Fruit fly (Drosophila melanogaster) whole organism, embryonic: Measurements from ENCODE around the gene atl.
A peak's percentile ranks its signal among the peaks of the same experiment; 100 is the strongest.

Source experiments
- Bgb ChIP-seq: fragments of 200-800 bp; sonication (Bioruptor generic); IDR thresholded peaks from 2 replicates; pipeline ENCODE4 v1.3.6; 2022; ENCODE audit warnings: missing biosample characterization, missing genetic modification characterization; ENCODE audit not compliant: partially characterized antibody
- CG10462 ChIP-seq: fragments of 200-800 bp; sonication (Bioruptor generic); optimal IDR thresholded peaks from 2 replicates; lab custom pipeline; 2016; ENCODE audit warnings: missing biosample characterization, missing genetic modification characterization
- CG10543 ChIP-seq: fragments of 200-800 bp; sonication (Bioruptor generic); optimal IDR thresholded peaks from 3 replicates; lab custom pipeline; 2017; ENCODE audit warnings: missing biosample characterization, mild to moderate bottlenecking, missing genetic modification characterization, moderate library complexity
- CG10959 ChIP-seq: fragments of 200-800 bp; sonication (Bioruptor generic); IDR thresholded peaks from 2 replicates; pipeline ENCODE4 v1.3.6; 2022; ENCODE audit warnings: missing biosample characterization, missing genetic modification characterization
- CG12219 ChIP-seq: fragments of 200-800 bp; sonication (Bioruptor generic); optimal IDR thresholded peaks from 3 replicates; lab custom pipeline; 2018; ENCODE audit warnings: missing biosample characterization, mild to moderate bottlenecking, missing genetic modification characterization
- CG12744 ChIP-seq: fragments of 200-800 bp; sonication (Bioruptor generic); optimal IDR thresholded peaks from 2 replicates; lab custom pipeline; 2016; ENCODE audit warnings: missing biosample characterization, missing genetic modification characterization
- CG13287 ChIP-seq: fragments of 200-800 bp; sonication (Bioruptor generic); IDR thresholded peaks from 2 replicates; pipeline ENCODE4 v1.3.6; 2022; ENCODE audit warnings: missing biosample characterization, missing genetic modification characterization; ENCODE audit not compliant: partially characterized antibody
- CG13894 ChIP-seq: fragments of 200-800 bp; sonication (Bioruptor generic); optimal IDR thresholded peaks from 3 replicates; lab custom pipeline; 2018; ENCODE audit warnings: missing biosample characterization, mild to moderate bottlenecking, missing genetic modification characterization, moderate library complexity
- CG14050 ChIP-seq: fragments of 200-800 bp; sonication (Bioruptor generic); IDR thresholded peaks from 3 replicates; pipeline ENCODE4 v1.3.6; 2022; ENCODE audit warnings: missing biosample characterization, missing genetic modification characterization
- CG15479 ChIP-seq: fragments of 200-800 bp; sonication (Bioruptor generic); optimal IDR thresholded peaks from 3 replicates; lab custom pipeline; 2019; ENCODE audit warnings: missing biosample characterization, mild to moderate bottlenecking, missing genetic modification characterization, moderate library complexity
- CG16779 ChIP-seq: fragments of 200-800 bp; sonication (Bioruptor generic); IDR thresholded peaks from 2 replicates; pipeline ENCODE4 v1.3.6; 2022; ENCODE audit warnings: missing biosample characterization, missing genetic modification characterization
- CG2875 ChIP-seq: fragments of 200-800 bp; sonication (Bioruptor generic); optimal IDR thresholded peaks from 2 replicates; lab custom pipeline; 2017; ENCODE audit warnings: missing biosample characterization, mild to moderate bottlenecking, missing genetic modification characterization, missing genetic modification reagents
- CG34376 ChIP-seq: fragments of 200-800 bp; sonication (Bioruptor generic); optimal IDR thresholded peaks from 2 replicates; lab custom pipeline; 2018; ENCODE audit warnings: missing biosample characterization, mild to moderate bottlenecking, missing genetic modification characterization
- CG7786 ChIP-seq: fragments of 200-800 bp; sonication (Bioruptor generic); optimal IDR thresholded peaks from 2 replicates; lab custom pipeline; 2016; ENCODE audit warnings: missing biosample characterization, missing genetic modification characterization
- CG8478 ChIP-seq: fragments of >200 bp; optimal IDR thresholded peaks from 2 replicates; lab custom pipeline; 2018
- D ChIP-seq, 2 experiments: fragments of 200-800 bp in 1 of 2; fragments of >200 bp in 1 of 2; sonication (Bioruptor generic) in 1 of 2; optimal IDR thresholded peaks; 2 replicates in 1 of 2; 3 replicates in 1 of 2; lab custom pipeline; 2017; ENCODE audit warnings: mild to moderate bottlenecking in 1 of 2, missing biosample characterization in 1 of 2, missing genetic modification characterization in 1 of 2, missing genetic modification reagents in 1 of 2
- D19A ChIP-seq: fragments of 200-800 bp; optimal IDR thresholded peaks from 3 replicates; lab custom pipeline; 2019; ENCODE audit warnings: missing biosample characterization, mild to moderate bottlenecking, missing genetic modification characterization, moderate library complexity
- Dbx ChIP-seq: fragments of 200-800 bp; sonication (Bioruptor generic); IDR thresholded peaks from 3 replicates; pipeline ENCODE4 v1.3.6; 2022; ENCODE audit warnings: missing biosample characterization, missing genetic modification characterization
- Deaf1 ChIP-seq: fragments of 200-800 bp; optimal IDR thresholded peaks from 3 replicates; lab custom pipeline; 2019; ENCODE audit warnings: missing biosample characterization, mild to moderate bottlenecking, missing genetic modification characterization, moderate library complexity
- Ets65A ChIP-seq: fragments of 200-800 bp; sonication (Bioruptor generic); peaks from one replicate; lab custom pipeline; 2016; ENCODE audit warnings: missing biosample characterization, missing genetic modification characterization
- HLH3B ChIP-seq: fragments of 200-800 bp; sonication (Bioruptor generic); IDR thresholded peaks from 2 replicates; pipeline ENCODE4 v1.3.6; 2022; ENCODE audit warnings: missing biosample characterization, missing genetic modification characterization
- Max ChIP-seq: fragments of 200-800 bp; sonication (Bioruptor generic); optimal IDR thresholded peaks from 2 replicates; lab custom pipeline; 2016; ENCODE audit warnings: missing biosample characterization, mild to moderate bottlenecking, missing genetic modification characterization
- Med ChIP-seq: fragments of 200-800 bp; sonication (Bioruptor generic); peaks from one replicate; lab custom pipeline; 2016; ENCODE audit warnings: missing biosample characterization, missing genetic modification characterization, mild to moderate bottlenecking, inconsistent platforms, moderate library complexity
- NK7.1 ChIP-seq: fragments of 200-800 bp; sonication (Bioruptor generic); optimal IDR thresholded peaks from 3 replicates; lab custom pipeline; 2016; ENCODE audit warnings: missing biosample characterization, missing genetic modification characterization
- Nf-YB ChIP-seq: fragments of 200-800 bp; sonication (Bioruptor generic); optimal IDR thresholded peaks from 3 replicates; lab custom pipeline; 2019; ENCODE audit warnings: missing biosample characterization, mild to moderate bottlenecking, missing genetic modification characterization, moderate library complexity
- Poxn ChIP-seq: fragments of 200-800 bp; sonication (Bioruptor generic); IDR thresholded peaks from 2 replicates; pipeline ENCODE4 v1.3.6; 2022; ENCODE audit warnings: missing biosample characterization, missing genetic modification characterization
- Ssrp ChIP-seq: fragments of 200-800 bp; sonication (Bioruptor generic); optimal IDR thresholded peaks from 2 replicates; lab custom pipeline; 2018; ENCODE audit warnings: missing biosample characterization, mild to moderate bottlenecking, missing genetic modification characterization, moderate library complexity
- Stat92E ChIP-seq, 3 experiments: fragments of >200 bp in 2 of 3; fragments of 200-800 bp in 1 of 3; sonication (Bioruptor generic) in 1 of 3; optimal IDR thresholded peaks; 2 replicates each; lab custom pipeline; 2017 to 2019; ENCODE audit warnings: missing biosample characterization in 3 of 3, missing genetic modification characterization in 3 of 3, mild to moderate bottlenecking in 1 of 3, moderate library complexity in 1 of 3
- Xrp1 ChIP-seq: fragments of 200-800 bp; sonication (Bioruptor generic); IDR thresholded peaks from 2 replicates; pipeline ENCODE4 v1.3.6; 2022; ENCODE audit warnings: missing biosample characterization, missing genetic modification characterization
- abd-A ChIP-seq: fragments of 200-800 bp; sonication (Bioruptor generic); optimal IDR thresholded peaks from 3 replicates; lab custom pipeline; 2019; ENCODE audit warnings: missing biosample characterization, mild to moderate bottlenecking, missing genetic modification characterization, moderate library complexity
- amos ChIP-seq: fragments of 200-800 bp; sonication (Bioruptor generic); IDR thresholded peaks from 2 replicates; pipeline ENCODE4 v1.3.6; 2022; ENCODE audit warnings: missing biosample characterization, missing genetic modification characterization; ENCODE audit not compliant: partially characterized antibody
- ash1 ChIP-seq: fragments of 200-800 bp; sonication (Bioruptor generic); optimal IDR thresholded peaks from 2 replicates; lab custom pipeline; 2018; ENCODE audit warnings: missing biosample characterization, mild to moderate bottlenecking, missing genetic modification characterization
- bbx ChIP-seq: fragments of 200-800 bp; sonication (Bioruptor generic); IDR thresholded peaks from 2 replicates; pipeline ENCODE4 v1.3.6; 2022; ENCODE audit warnings: missing biosample characterization, missing genetic modification characterization; ENCODE audit not compliant: partially characterized antibody
- bigmax ChIP-seq: fragments of 200-800 bp; sonication (Bioruptor generic); optimal IDR thresholded peaks from 2 replicates; lab custom pipeline; 2018; ENCODE audit warnings: missing biosample characterization, mild to moderate bottlenecking, missing genetic modification characterization
- dan ChIP-seq: fragments of 200-800 bp; sonication (Bioruptor generic); IDR thresholded peaks from 2 replicates; pipeline ENCODE4 v1.3.6; 2022; ENCODE audit warnings: missing biosample characterization, missing genetic modification characterization
- ewg ChIP-seq: fragments of 200-800 bp; sonication (Bioruptor generic); optimal IDR thresholded peaks from 3 replicates; lab custom pipeline; 2017; ENCODE audit warnings: mild to moderate bottlenecking, missing biosample characterization, missing genetic modification reagents, missing genetic modification characterization
- gcm ChIP-seq: fragments of 200-800 bp; sonication (Bioruptor generic); optimal IDR thresholded peaks from 2 replicates; lab custom pipeline; 2019; ENCODE audit warnings: missing biosample characterization, mild to moderate bottlenecking, missing genetic modification characterization, moderate library complexity
- gcm2 ChIP-seq: fragments of 200-800 bp; sonication (Bioruptor generic); optimal IDR thresholded peaks from 2 replicates; lab custom pipeline; 2016; ENCODE audit warnings: missing biosample characterization, missing genetic modification characterization
- gem ChIP-seq: fragments of 200-800 bp; sonication (Bioruptor generic); optimal IDR thresholded peaks from 2 replicates; lab custom pipeline; 2019; ENCODE audit warnings: missing biosample characterization, mild to moderate bottlenecking, missing genetic modification characterization, moderate library complexity
- nau ChIP-seq: fragments of 200-800 bp; sonication (Bioruptor generic); optimal IDR thresholded peaks from 3 replicates; lab custom pipeline; 2017; ENCODE audit warnings: missing biosample characterization, mild to moderate bottlenecking, missing genetic modification characterization, missing genetic modification reagents
- pita ChIP-seq: fragments of 200-800 bp; sonication (Bioruptor generic); optimal IDR thresholded peaks from 2 replicates; lab custom pipeline; 2017; ENCODE audit warnings: missing biosample characterization, mild to moderate bottlenecking, missing genetic modification characterization
- repo ChIP-seq: fragments of 200-800 bp; sonication (Bioruptor generic); optimal IDR thresholded peaks from 2 replicates; lab custom pipeline; 2016; ENCODE audit warnings: missing biosample characterization, missing genetic modification characterization
- sima ChIP-seq: fragments of 200-800 bp; sonication (Bioruptor generic); optimal IDR thresholded peaks from 2 replicates; lab custom pipeline; 2016; ENCODE audit warnings: missing biosample characterization, missing genetic modification characterization
- sob ChIP-seq: fragments of 200-800 bp; sonication (Bioruptor generic); IDR thresholded peaks from 2 replicates; pipeline ENCODE4 v1.3.6; 2022; ENCODE audit warnings: missing biosample characterization, missing genetic modification characterization

The atl gene

dm6 chr3R:24661679-24662411 lies 36.4 kb downstream of the atl start, which contains the start of gene Ppox (continued):
- TF ChIP-seq CG10462 (GFP tag; lab: Kevin White, UChicago) = no peak
- no peak for TF ChIP-seq CG12219 (GFP tag; lab: Kevin White, UChicago)
- no peak for TF ChIP-seq ash1 (GFP tag; lab: Kevin White, UChicago)
- TF ChIP-seq Ssrp (tag; lab: Kevin White, UChicago) = no peak
- no peak for TF ChIP-seq CG13894 (tag; lab: Kevin White, UChicago)
- TF ChIP-seq CG13287 (GFP tag; lab: Robert Waterston, UW) = peak; percentile 98
- TF ChIP-seq gcm (GFP tag; lab: Kevin White, UChicago) = no peak
- no peak for TF ChIP-seq CG7786
- no peak for TF ChIP-seq Nf-YB (GFP tag; lab: Kevin White, UChicago)

- TF ChIP-seq dan (GFP tag; lab: Robert Waterston, UW) (no peak), abd-A (tag; lab: Kevin White, UChicago) (peak; percentile 43), D (optimal IDR thresholded peaks at IDR 0.05; lab: Kevin White, UChicago) (no peak), D (GFP tag; optimal IDR thresholded peaks at IDR 0.05; lab: Kevin White, UChicago) (no peak), CG34376 (GFP tag; lab: Kevin White, UChicago) (no peak), CG12744 (GFP tag; lab: Kevin White, UChicago) (no peak), Max (GFP tag; lab: Kevin White, UChicago) (no peak), NK7.1 (GFP tag; lab: Kevin White, UChicago) (no peak), Stat92E (GFP tag; optimal IDR thresholded peaks at IDR 0.05; lab: Kevin White, UChicago) (no peak), Deaf1 (peak; percentile 54), gem (tag; lab: Kevin White, UChicago) (no peak), bbx (GFP tag; lab: Robert Waterston, UW) (0 out of 2 replicates have a peak, but pooled peaks have one; percentile 39), CG2875 (GFP tag; lab: Kevin White, UChicago) (no peak), CG16779 (GFP tag; lab: Robert Waterston, UW) (peak; percentile 77), nau (GFP tag; lab: Kevin White, UChicago) (no peak), CG10959 (no peak), CG14050 (GFP tag; lab: Robert Waterston, UW) (no peak), repo (no peak), amos (GFP tag; lab: Robert Waterston, UW) (peak; percentile 27), Bgb (0 out of 2 replicates have a peak, but pooled peaks have one; percentile 33), Dbx (0 out of 3 replicates have a peak, but pooled peaks have one; percentile 36), Ets65A (GFP tag; lab: Kevin White, UChicago) (peak; percentile 90), pita (GFP tag; lab: Kevin White, UChicago) (no peak), sima (GFP tag; lab: Kevin White, UChicago) (no peak), ewg (peak; percentile 50)
Observed at dm6 chr3R:24662412-24662796, 36.9 kb downstream of the atl start, which contains the start of gene slo. Gene slo (plus strand): TSS chr3R:24662491.

- TF ChIP-seq CG8478 (lab: Kevin White, UChicago) (peak; percentile 62), Med (peak; percentile 40), D19A (tag; lab: Kevin White, UChicago) (no peak), Poxn (GFP tag; lab: Robert Waterston, UW) (no peak), bigmax (GFP tag; lab: Kevin White, UChicago) (no peak), gcm2 (GFP tag; lab: Kevin White, UChicago) (no peak), HLH3B (no peak), sob (GFP tag; lab: Robert Waterston, UW) (0 out of 2 replicates have a peak, but pooled peaks have one; percentile 16), CG13894 (tag; lab: Kevin White, UChicago) (peak; percentile 15), Deaf1 (peak; percentile 91), CG15479 (GFP tag; lab: Kevin White, UChicago) (no peak), Xrp1 (GFP tag; lab: Robert Waterston, UW) (no peak), bbx (GFP tag; lab: Robert Waterston, UW) (no peak), CG10543 (GFP tag; lab: Kevin White, UChicago) (peak; percentile 5)
- TF ChIP-seq, all 482 proteins: peak for 6
Observed at dm6 chr3R:24663044-24663443, 37.6 kb downstream of the atl start.
